Fruit fly (Drosophila melanogaster): Measurements from ENCODE around the gene Fuca.

The Fuca gene

DNA sequence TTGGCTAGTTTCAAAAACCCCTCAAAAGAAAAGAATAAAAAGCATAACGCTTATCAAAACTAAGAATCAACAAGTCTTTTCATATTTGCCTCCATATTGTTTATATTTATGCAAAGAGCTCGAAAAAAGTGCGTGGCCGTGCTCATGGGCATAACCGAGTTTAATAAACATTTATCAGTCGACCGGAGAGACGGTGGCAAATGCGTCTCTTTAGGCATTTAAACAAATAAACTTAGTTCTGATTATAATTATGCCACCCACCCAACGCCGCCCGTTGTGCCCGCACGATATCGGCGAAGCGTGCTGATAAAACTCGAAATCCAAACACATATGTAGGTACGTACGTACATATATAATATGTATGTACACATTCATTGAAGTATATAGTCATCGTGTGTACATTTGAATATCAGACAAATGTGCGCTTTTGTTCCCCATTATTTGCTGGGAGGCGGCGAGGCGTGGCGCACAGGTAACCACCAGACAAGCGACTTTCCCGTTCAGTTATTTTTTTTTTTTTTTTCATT, 5.9 kb upstream of the Fuca start:
- no peak for TF ChIP-seq noc (tag; optimal IDR thresholded peaks at IDR 0.05)

DNA sequence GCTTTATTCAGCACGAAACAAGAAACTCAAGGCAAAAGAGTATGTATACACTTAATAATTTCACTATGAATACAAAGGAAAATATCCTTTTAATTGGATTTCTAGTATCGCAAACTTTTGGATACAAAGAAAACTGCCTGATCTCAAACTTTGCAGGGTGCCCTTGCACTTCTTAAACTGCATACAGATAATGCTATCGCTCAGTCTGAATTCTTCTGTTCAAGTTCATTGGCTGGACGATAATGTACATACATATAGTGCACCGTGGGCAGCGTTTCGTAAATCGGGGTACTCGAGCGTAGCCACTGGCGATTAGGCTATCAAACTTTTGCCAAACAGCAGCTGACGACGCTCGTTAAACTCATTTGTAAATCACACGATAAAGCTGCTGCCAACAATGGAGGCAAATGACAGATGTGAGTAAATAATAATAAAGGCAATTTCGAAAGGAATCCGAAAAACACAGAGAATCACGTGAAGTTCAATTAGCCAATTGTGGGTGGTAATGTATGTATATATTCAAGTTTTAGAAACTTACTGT, 4.2 kb upstream of the Fuca start:
- no peak for TF ChIP-seq noc (tag; optimal IDR thresholded peaks at IDR 0.05)

DNA sequence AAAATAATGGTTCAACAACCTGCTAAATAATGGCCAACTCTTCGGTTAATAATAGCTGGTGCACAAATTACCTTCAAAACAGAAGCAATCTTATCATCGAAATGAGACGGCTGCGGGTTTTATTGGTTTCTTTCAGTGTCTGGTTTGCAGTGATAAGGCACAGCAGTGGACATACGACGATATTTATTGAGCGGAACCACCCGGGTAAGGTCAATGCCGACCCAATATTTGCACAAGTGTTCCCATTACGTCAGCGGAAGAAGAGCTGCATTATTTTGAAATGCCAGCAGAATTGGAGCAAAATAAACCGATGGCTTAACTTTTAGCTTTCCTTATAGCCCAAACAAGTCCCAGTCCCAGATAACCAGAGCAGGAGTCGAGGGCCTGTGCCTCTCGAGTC, 3.3 kb upstream of the Fuca start:
- TF ChIP-seq noc (tag; optimal IDR thresholded peaks at IDR 0.05) = no peak

DNA sequence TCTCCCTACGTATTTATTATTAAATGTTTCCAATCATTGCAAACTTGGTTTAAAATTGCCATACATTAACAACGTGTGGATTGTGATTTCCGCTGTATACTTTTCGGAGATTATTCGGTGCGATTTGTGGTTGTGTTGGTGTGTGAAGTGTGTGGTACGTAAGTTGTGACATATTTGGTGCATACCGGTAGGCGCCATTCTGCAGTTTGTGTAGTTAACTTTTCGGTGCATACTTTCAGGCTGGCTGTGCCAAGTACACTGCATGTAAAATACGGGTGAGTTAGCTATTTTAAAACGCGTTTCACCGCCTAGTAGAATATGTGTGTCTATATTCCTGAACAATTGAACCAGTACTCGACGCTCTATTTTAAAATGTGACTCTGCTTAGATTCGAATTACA, 773 bp upstream of the Fuca start:
- no peak for TF ChIP-seq noc (tag; optimal IDR thresholded peaks at IDR 0.05)

DNA sequence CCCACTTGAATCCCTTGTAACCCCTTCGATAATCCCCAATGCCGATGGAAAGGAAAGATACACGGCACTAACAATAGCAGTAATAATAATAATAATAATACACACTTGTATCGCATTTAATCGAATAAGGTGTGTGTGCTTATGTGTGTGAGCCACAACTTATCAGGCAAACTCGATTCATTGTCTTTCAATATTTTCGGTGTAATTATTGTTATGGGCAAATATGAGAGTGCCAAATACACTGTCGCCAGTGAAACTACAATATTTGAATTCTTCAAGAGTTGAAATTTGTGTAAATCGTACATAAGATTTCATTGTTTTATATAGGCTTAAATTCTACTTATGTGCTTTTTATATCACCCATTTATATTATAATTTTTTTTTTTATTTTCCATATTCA, 6.3 kb downstream of the Fuca start:
- no peak for TF ChIP-seq noc (tag; optimal IDR thresholded peaks at IDR 0.05)

DNA sequence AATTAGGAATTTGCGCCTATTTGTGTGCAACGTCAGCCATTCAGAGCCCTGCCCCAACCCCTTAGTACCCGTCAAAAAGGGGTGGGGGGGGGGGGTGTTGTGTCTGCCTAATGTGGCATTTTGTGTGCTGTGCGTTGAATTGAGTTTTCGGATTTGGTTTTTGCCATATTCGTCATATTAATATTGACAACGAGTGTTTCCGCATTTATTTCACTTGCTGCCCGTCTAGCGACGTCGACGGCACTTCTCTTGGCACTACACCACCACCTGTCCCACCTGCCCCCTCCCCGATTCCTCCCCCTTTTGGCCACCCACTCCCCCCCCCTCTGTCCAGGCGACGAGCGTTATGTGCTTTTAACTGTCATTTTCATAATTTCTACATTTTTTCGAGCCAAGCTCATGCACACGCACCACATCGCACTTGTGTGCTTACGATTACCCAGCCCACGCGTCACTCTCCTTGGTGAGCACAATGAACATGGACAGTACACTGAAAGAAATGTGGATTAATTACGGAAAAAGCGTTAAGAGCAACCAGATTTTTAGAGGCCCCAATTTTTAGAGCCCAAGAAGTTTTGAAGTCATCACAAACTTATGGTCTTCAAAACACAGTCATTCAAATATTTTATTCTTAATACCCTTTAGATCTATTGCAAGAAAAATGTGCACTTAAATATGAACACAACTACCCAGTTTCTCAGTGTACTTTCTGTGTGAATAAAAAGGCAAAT, 7.0 kb downstream of the Fuca start:
- TF ChIP-seq noc (tag; optimal IDR thresholded peaks at IDR 0.05) = peak; percentile 6

DNA sequence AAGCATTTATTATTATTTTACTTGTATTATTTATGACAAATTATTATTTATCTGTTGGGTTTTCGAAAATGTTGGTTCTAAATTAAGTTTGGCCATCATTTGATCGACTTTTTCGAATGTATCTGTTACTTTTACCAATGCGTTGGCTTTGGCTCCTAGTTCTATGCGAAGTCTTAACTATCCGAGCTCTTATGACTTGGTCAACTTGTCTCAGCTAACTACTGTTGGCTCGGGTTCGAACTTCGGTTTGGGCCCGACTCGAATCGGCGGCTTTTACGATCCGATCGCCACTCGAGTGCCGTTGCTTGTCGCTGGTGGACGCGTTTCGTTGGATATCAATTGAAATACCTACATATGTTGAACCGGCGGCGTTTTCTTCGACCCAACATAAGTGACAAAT, 9.1 kb downstream of the Fuca start, which contains the start of gene CG7512:
TSS of gene CG7512 (plus strand) at position 301 of the 400 bp plus-strand sequence.
- TF ChIP-seq noc (tag; optimal IDR thresholded peaks at IDR 0.05) = no peak

DNA sequence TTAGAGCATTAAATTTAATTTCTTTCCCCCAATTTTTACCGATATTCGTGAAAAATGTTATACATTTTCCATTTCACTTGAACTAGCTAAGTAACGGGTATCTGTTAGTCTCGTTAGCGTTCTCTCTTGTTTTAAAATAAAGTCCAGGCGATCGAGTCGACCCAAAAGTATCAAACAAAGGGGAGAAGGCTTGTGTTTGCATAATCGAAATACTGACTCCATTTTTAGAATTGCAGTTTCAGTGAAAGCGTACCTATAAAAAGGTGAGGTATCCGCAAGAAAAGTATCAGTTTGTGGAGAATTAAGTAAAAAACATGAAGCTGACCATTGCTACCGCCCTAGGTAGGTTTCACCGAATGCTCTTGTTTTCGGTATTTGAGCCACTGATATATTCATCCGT, 10.6 kb downstream of the Fuca start, which contains the start of gene Sgs3:
TSS of gene Sgs3 (plus strand) at position 301 of the 400 bp plus-strand sequence.
- TF ChIP-seq noc (tag; optimal IDR thresholded peaks at IDR 0.05) = no peak

DNA sequence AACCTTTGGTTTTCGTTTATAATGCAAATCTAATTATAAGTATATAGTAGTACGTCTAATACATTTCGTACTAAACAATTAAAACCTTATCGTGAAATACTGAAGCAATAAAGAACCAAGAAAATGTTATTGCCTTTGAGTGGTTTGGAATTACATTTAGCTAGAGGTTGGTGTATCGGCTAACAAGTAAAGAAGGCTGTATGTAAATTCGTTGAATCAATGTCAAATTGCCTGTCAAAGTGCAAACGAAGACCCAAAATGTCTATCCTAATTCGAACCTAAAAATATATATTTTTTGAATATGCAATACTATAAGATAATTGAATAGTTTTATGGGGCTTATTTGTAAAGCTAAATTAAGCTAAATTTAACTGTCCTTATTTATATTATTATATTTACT, 11.3 kb downstream of the Fuca start:
- TF ChIP-seq noc (tag; optimal IDR thresholded peaks at IDR 0.05) = no peak

DNA sequence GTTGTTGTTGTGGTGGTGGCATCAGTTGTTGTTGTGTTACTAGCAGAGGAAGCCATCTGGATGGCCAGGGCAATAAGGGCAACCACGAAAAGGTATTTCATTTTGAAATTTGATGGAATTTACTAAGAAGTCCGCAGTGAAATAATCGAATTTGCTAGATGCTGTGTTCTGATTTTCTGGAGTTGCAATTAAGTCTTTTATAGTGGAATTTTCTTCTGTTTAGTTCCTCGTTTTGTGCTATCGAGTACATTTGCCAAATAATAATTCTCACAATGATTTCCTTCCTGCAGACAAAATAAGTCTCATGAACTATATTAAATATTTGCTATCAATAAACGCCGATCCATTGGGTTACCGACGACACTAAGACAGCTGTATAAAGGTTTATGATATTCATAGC, 12.0 kb downstream of the Fuca start, which contains the start of gene CG33272:
TSS of gene CG33272 (minus strand) at position 101 of the 400 bp plus-strand sequence.
- no peak for TF ChIP-seq noc (tag; optimal IDR thresholded peaks at IDR 0.05)

DNA sequence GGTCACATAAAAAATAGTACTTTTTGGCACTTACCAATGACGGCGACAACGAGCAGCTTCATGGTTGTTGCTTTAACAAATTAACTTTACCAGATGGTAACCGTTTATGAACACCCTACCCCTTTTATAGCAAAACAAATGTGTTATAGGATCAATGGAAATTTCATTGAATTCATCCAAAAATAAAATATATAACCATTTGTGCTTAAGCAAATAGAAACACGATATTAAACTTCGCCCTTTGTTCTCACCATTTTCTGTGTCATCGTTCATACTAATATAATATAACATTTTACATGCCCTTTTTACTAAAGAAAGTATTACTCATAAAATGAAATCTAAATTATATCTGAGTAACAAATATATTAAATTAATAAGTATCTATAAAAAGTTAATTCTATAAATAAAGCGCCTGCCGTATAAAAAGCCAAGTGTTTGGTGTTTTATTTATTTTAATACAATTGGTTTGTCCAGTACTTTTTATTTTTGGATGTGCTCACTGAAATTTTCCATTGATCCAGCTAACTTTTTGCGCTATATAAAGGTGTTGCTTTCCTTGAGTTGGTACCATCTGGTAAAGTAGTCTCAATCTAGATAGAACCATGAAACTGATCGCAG, 13.1 kb downstream of the Fuca start, which contains the start of the genes Sgs8 and Sgs7:
TSS of gene Sgs8 (minus strand) at position 101 of the 618 bp plus-strand sequence.
TSS of gene Sgs7 (plus strand) at position 568 of the 618 bp plus-strand sequence.
- TF ChIP-seq noc (tag; optimal IDR thresholded peaks at IDR 0.05) = no peak

DNA sequence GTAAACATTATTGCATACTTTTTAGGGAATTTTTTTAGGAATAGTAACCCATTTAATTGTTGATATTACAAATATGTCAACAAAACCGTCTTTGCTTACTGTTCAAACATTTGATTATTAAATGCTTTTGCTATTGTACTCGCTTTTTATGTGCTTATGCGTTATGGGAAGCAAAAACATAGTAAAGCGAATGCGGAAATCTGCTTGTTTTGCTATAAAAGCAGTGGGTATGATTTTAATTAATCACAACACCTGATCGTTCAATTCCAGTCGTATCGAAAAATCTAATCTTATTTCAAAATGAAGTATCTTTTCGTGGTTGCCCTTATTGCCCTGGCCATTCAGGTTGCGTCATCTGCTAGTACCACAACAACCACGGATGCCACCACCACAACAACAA, 14.2 kb downstream of the Fuca start, which contains the start of gene CG33500:
TSS of gene CG33500 (plus strand) at position 301 of the 400 bp plus-strand sequence.
- no peak for TF ChIP-seq noc (tag; optimal IDR thresholded peaks at IDR 0.05)

DNA sequence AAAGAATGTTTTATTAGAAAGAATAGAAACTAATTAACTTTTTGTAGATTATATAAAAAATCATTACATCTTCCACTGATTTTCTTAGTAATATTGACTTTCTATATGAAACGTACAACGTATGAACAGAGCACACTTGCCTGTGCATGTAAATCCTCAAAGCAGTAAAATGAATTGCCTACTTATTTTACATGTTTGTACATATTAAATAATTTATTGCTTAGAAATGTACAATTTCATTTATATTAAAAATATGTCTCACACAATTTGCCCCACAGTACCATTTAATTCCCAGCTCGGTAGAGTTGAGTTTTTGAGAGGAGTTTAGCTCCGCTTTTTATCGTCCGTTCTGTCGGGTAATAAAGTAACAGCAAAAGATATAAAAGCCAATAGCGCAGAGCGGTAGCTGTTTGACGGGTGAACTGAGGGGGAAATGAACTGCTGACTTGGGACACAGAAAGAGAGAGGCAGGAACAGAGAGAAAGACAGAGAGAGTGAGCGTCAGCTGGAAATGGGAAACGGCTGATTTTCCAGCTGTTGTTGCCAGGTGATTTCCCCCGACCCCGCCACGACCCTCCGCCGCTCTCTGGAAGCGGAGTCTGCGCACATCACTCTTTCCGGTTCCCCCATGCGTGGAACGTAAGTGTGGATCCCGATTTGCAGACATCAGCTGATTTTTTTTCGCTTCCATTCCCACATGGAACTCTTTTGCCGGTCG, 29.3 kb downstream of the Fuca start:
- TF ChIP-seq noc (tag; optimal IDR thresholded peaks at IDR 0.05) = no peak

DNA sequence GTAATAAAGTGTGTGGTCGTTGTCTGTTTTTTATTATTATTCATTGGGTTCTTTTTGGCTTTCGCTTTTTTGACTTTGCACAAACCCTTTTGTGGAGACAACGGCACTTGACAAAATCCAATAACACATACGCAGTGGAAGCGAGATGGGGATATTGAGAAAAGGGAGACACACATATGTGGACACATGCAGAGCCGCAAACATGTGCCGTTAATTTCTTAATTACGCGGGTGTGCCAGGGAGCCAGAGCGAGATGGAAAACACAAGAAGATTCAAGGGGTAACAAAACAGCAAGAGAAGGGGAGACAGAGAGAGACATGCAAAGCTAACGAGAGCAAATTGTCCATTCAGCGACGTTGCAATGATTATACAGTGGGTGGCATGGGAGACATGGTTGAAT, 30.1 kb downstream of the Fuca start:
- TF ChIP-seq noc (tag; optimal IDR thresholded peaks at IDR 0.05) = peak; percentile 2

DNA sequence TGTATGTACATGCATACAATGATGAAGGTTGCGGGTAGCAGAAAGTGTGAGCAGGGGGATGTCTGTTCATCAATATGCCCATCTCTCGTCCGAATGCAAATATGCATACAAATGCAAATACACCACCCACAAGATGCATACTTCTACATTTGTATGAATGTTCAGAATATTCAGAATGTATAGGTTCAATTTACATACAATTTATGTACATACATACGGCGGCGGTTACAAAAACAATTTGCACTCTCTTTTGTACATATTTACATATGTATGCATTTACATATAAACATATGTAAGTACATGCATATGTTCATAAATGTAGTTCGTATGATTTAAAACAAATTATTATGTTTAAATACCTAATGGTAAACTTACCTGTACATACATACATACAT, 30.6 kb downstream of the Fuca start:
- TF ChIP-seq noc (tag; optimal IDR thresholded peaks at IDR 0.05) = no peak
